Fruit fly (Drosophila melanogaster) whole organism, embryonic: Measurements from ENCODE around the gene Coq7.

Experiments used
- Bteb2 ChIP-seq: fragments of 200-800 bp; sonication (Bioruptor generic); optimal IDR thresholded peaks from 2 replicates; lab custom pipeline; 2016; ENCODE audit warnings: missing biosample characterization, missing genetic modification characterization
- C15 ChIP-seq: fragments of 200-800 bp; sonication (Bioruptor generic); IDR thresholded peaks from 3 replicates; pipeline ENCODE4 v1.3.6; 2022; ENCODE audit warnings: missing biosample characterization, missing genetic modification characterization
- CG10543 ChIP-seq: fragments of 200-800 bp; sonication (Bioruptor generic); optimal IDR thresholded peaks from 3 replicates; lab custom pipeline; 2017; ENCODE audit warnings: missing biosample characterization, mild to moderate bottlenecking, missing genetic modification characterization, moderate library complexity
- CG11093 ChIP-seq: fragments of 200-800 bp; sonication (Bioruptor generic); IDR thresholded peaks from 3 replicates; pipeline ENCODE4 v1.3.6; 2022; ENCODE audit warnings: missing biosample characterization, missing genetic modification characterization
- CG14441 ChIP-seq: fragments of 200-800 bp; sonication (Bioruptor generic); IDR thresholded peaks from 2 replicates; pipeline ENCODE4 v1.3.6; 2022; ENCODE audit warnings: missing biosample characterization, missing genetic modification characterization
- CG14710 ChIP-seq: fragments of 200-800 bp; sonication (Bioruptor generic); optimal IDR thresholded peaks from 3 replicates; lab custom pipeline; 2019; ENCODE audit warnings: missing biosample characterization, mild to moderate bottlenecking, missing genetic modification characterization, moderate library complexity
- CG15514 ChIP-seq: fragments of 200-800 bp; sonication (Bioruptor generic); optimal IDR thresholded peaks from 3 replicates; lab custom pipeline; 2017; ENCODE audit warnings: missing biosample characterization, missing genetic modification characterization, mild to moderate bottlenecking, moderate library complexity, missing genetic modification reagents
- CG16863 ChIP-seq: fragments of 200-800 bp; sonication (Bioruptor generic); optimal IDR thresholded peaks from 3 replicates; lab custom pipeline; 2016; ENCODE audit warnings: missing biosample characterization, missing genetic modification characterization
- CG18619 ChIP-seq: fragments of 200-800 bp; sonication (Bioruptor generic); optimal IDR thresholded peaks from 3 replicates; lab custom pipeline; 2017; ENCODE audit warnings: missing biosample characterization, mild to moderate bottlenecking, missing genetic modification characterization
- CG2116 ChIP-seq: fragments of 200-800 bp; sonication (Bioruptor generic); optimal IDR thresholded peaks from 3 replicates; lab custom pipeline; 2018; ENCODE audit warnings: missing biosample characterization, mild to moderate bottlenecking, missing genetic modification characterization
- CG2129 ChIP-seq: fragments of 200-800 bp; sonication (Bioruptor generic); IDR thresholded peaks from 2 replicates; pipeline ENCODE4 v1.3.6; 2022; ENCODE audit warnings: missing biosample characterization, missing genetic modification characterization; ENCODE audit not compliant: partially characterized antibody
- CG30020 ChIP-seq: fragments of 200-800 bp; optimal IDR thresholded peaks from 2 replicates; lab custom pipeline; 2019; ENCODE audit warnings: missing biosample characterization, mild to moderate bottlenecking, missing genetic modification characterization, moderate library complexity
- CG31224 ChIP-seq: fragments of 200-800 bp; sonication (Bioruptor generic); IDR thresholded peaks from 2 replicates; pipeline ENCODE4 v1.3.6; 2022; ENCODE audit warnings: missing biosample characterization, missing genetic modification characterization
- CG32532 ChIP-seq: fragments of 200-800 bp; sonication (Bioruptor generic); IDR thresholded peaks from 2 replicates; pipeline ENCODE4 v1.3.6; 2022; ENCODE audit warnings: missing biosample characterization, missing genetic modification characterization
- CG32767 ChIP-seq: fragments of 200-800 bp; sonication (Bioruptor generic); IDR thresholded peaks from 2 replicates; pipeline ENCODE4 v1.3.6; 2022; ENCODE audit warnings: missing biosample characterization, missing genetic modification characterization
- CG32772 ChIP-seq: fragments of 200-800 bp; sonication (Bioruptor generic); IDR thresholded peaks from 2 replicates; pipeline ENCODE4 v1.3.6; 2022; ENCODE audit warnings: missing biosample characterization, missing genetic modification characterization
- CG42726 ChIP-seq: fragments of 200-800 bp; sonication (Bioruptor generic); IDR thresholded peaks from 2 replicates; pipeline ENCODE4 v1.3.6; 2022; ENCODE audit warnings: missing biosample characterization, missing genetic modification characterization; ENCODE audit not compliant: partially characterized antibody
- CG6689 ChIP-seq: fragments of 200-800 bp; sonication (Bioruptor generic); IDR thresholded peaks from 2 replicates; pipeline ENCODE4 v1.3.6; 2022; ENCODE audit warnings: missing biosample characterization, missing genetic modification characterization
- CG7357 ChIP-seq: fragments of 200-800 bp; sonication (Bioruptor generic); IDR thresholded peaks from 3 replicates; pipeline ENCODE4 v1.3.6; 2022; ENCODE audit warnings: missing biosample characterization, missing genetic modification characterization
- CG7556 ChIP-seq: fragments of 200-800 bp; sonication (Bioruptor generic); optimal IDR thresholded peaks from 2 replicates; lab custom pipeline; 2017; ENCODE audit warnings: missing biosample characterization, mild to moderate bottlenecking, missing genetic modification characterization
- CG8089 ChIP-seq: fragments of 200-800 bp; sonication (Bioruptor generic); optimal IDR thresholded peaks from 3 replicates; lab custom pipeline; 2016; ENCODE audit warnings: missing biosample characterization, missing genetic modification characterization
- CoRest ChIP-seq: fragments of 200-800 bp; sonication (Bioruptor generic); optimal IDR thresholded peaks from 3 replicates; lab custom pipeline; 2018; ENCODE audit warnings: missing biosample characterization, mild to moderate bottlenecking, missing genetic modification characterization, moderate library complexity
- Dad ChIP-seq: fragments of 200-800 bp; sonication (Bioruptor generic); optimal IDR thresholded peaks from 3 replicates; lab custom pipeline; 2016; ENCODE audit warnings: missing biosample characterization, missing genetic modification characterization
- Dp ChIP-seq: fragments of 200-800 bp; sonication (Bioruptor generic); optimal IDR thresholded peaks from 2 replicates; lab custom pipeline; 2018; ENCODE audit warnings: missing biosample characterization, mild to moderate bottlenecking, missing genetic modification characterization, moderate library complexity
- Eip74EF ChIP-seq, 2 experiments: fragments of 200-800 bp in 1 of 2; fragments of >200 bp in 1 of 2; sonication (Bioruptor generic) in 1 of 2; optimal IDR thresholded peaks; 2 replicates each; lab custom pipeline; 2017 to 2019; ENCODE audit warnings: missing biosample characterization in 2 of 2, missing genetic modification characterization in 2 of 2, mild to moderate bottlenecking in 1 of 2, moderate library complexity in 1 of 2
- Elba2 ChIP-seq: fragments of 200-800 bp; sonication (Bioruptor generic); optimal IDR thresholded peaks from 3 replicates; lab custom pipeline; 2016; ENCODE audit warnings: missing biosample characterization, missing genetic modification characterization
- H2.0 ChIP-seq: fragments of 200-800 bp; sonication (Bioruptor generic); IDR thresholded peaks from 2 replicates; pipeline ENCODE4 v1.3.6; 2022; ENCODE audit warnings: missing biosample characterization, missing genetic modification characterization
- HLH4C ChIP-seq: fragments of 200-800 bp; sonication (Bioruptor generic); IDR thresholded peaks from 3 replicates; pipeline ENCODE4 v1.3.6; 2022; ENCODE audit warnings: missing biosample characterization, missing genetic modification characterization; ENCODE audit not compliant: partially characterized antibody
- Hmr ChIP-seq: fragments of 200-800 bp; sonication (Bioruptor generic); optimal IDR thresholded peaks from 3 replicates; lab custom pipeline; 2017; ENCODE audit warnings: mild to moderate bottlenecking, missing biosample characterization, missing genetic modification reagents, missing genetic modification characterization
- Hr3 ChIP-seq: fragments of 200-800 bp; sonication (Bioruptor generic); optimal IDR thresholded peaks from 3 replicates; lab custom pipeline; 2016; ENCODE audit warnings: missing biosample characterization, missing genetic modification characterization
- Scr ChIP-seq: fragments of 200-800 bp; sonication (Bioruptor generic); IDR thresholded peaks from 2 replicates; pipeline ENCODE4 v1.3.6; 2022; ENCODE audit warnings: missing biosample characterization, missing genetic modification characterization; ENCODE audit not compliant: partially characterized antibody
- Trl ChIP-seq, 3 experiments: fragments of >200 bp in 2 of 3; fragments of 200-800 bp in 1 of 3; sonication (Bioruptor generic) in 1 of 3; optimal IDR thresholded peaks; 2 replicates in 1 of 3; 3 replicates in 2 of 3; lab custom pipeline; 2016 to 2017; ENCODE audit warnings: missing biosample characterization in 1 of 3, missing genetic modification characterization in 1 of 3
- chif ChIP-seq, 2 experiments: fragments of 200-800 bp; sonication (Bioruptor generic); optimal IDR thresholded peaks; 3 replicates each; lab custom pipeline; 2016; ENCODE audit warnings: missing biosample characterization in 2 of 2, missing genetic modification characterization in 2 of 2
- croc ChIP-seq: fragments of 200-800 bp; sonication (Bioruptor generic); conservative IDR thresholded peaks from 3 replicates; pipeline ENCODE4 v1.3.6; 2022; ENCODE audit warnings: missing biosample characterization, missing genetic modification characterization
- danr ChIP-seq: fragments of 200-800 bp; sonication (Bioruptor generic); IDR thresholded peaks from 2 replicates; pipeline ENCODE4 v1.3.6; 2022; ENCODE audit warnings: missing biosample characterization, missing genetic modification characterization
- exex ChIP-seq: fragments of 200-800 bp; sonication (Bioruptor generic); optimal IDR thresholded peaks from 4 replicates; lab custom pipeline; 2018; ENCODE audit warnings: missing biosample characterization, mild to moderate bottlenecking, missing genetic modification characterization, moderate library complexity
- fru ChIP-seq: fragments of >200 bp; optimal IDR thresholded peaks from 2 replicates; lab custom pipeline; 2017
- gt ChIP-seq: fragments of 200-800 bp; sonication (Bioruptor generic); IDR thresholded peaks from 2 replicates; pipeline ENCODE4 v1.3.6; 2022; ENCODE audit warnings: missing biosample characterization, missing genetic modification characterization
- hkb ChIP-seq, 2 experiments: fragments of 200-800 bp in 1 of 2; fragments of >200 bp in 1 of 2; sonication (Bioruptor generic) in 1 of 2; IDR thresholded peaks in 1 of 2; optimal IDR thresholded peaks in 1 of 2; 2 replicates each; pipeline versions ENCODE4 v1.3.6 to Lab custom; 2017 to 2022; ENCODE audit warnings: missing biosample characterization in 1 of 2, missing genetic modification characterization in 1 of 2
- insv ChIP-seq, 2 experiments: fragments of 200-800 bp; sonication (Bioruptor generic); optimal IDR thresholded peaks; 3 replicates each; lab custom pipeline; 2016 to 2018; ENCODE audit warnings: missing biosample characterization in 2 of 2, missing genetic modification characterization in 2 of 2
- jing ChIP-seq: fragments of 200-800 bp; sonication (Bioruptor generic); optimal IDR thresholded peaks from 2 replicates; lab custom pipeline; 2018; ENCODE audit warnings: missing biosample characterization, mild to moderate bottlenecking, missing genetic modification characterization
- knrl ChIP-seq: fragments of 200-800 bp; sonication (Bioruptor generic); IDR thresholded peaks from 3 replicates; pipeline ENCODE4 v1.3.6; 2022; ENCODE audit warnings: missing biosample characterization, missing genetic modification characterization; ENCODE audit not compliant: partially characterized antibody
- nom ChIP-seq: fragments of 200-800 bp; sonication (Bioruptor generic); optimal IDR thresholded peaks from 2 replicates; lab custom pipeline; 2017; ENCODE audit warnings: missing biosample characterization, missing genetic modification characterization, mild to moderate bottlenecking, moderate library complexity, missing genetic modification reagents
- pan ChIP-seq, 4 experiments: fragments of >200 bp in 3 of 4; fragments of 200-800 bp in 1 of 4; sonication (Bioruptor generic) in 1 of 4; optimal IDR thresholded peaks in 3 of 4; IDR thresholded peaks in 1 of 4; 2 replicates each; pipeline versions ENCODE4 v1.3.6 to Lab custom; 2017 to 2022; ENCODE audit warnings: missing biosample characterization in 2 of 4, missing genetic modification characterization in 2 of 4, mixed read lengths in 1 of 4
- sna ChIP-seq: fragments of 200-800 bp; sonication (Bioruptor generic); IDR thresholded peaks from 2 replicates; pipeline ENCODE4 v1.3.6; 2022; ENCODE audit warnings: missing biosample characterization, missing genetic modification characterization; ENCODE audit not compliant: partially characterized antibody
- tap ChIP-seq: fragments of 200-800 bp; optimal IDR thresholded peaks from 3 replicates; lab custom pipeline; 2019; ENCODE audit warnings: missing biosample characterization, mild to moderate bottlenecking, missing genetic modification characterization, moderate library complexity
- wek ChIP-seq: fragments of 200-800 bp; sonication (Bioruptor generic); optimal IDR thresholded peaks from 3 replicates; lab custom pipeline; 2018; ENCODE audit warnings: missing biosample characterization, mild to moderate bottlenecking, missing genetic modification characterization, moderate library complexity
- yki ChIP-seq: fragments of >200 bp; optimal IDR thresholded peaks from 3 replicates; lab custom pipeline; 2018

Coq7 gene

DNA sequence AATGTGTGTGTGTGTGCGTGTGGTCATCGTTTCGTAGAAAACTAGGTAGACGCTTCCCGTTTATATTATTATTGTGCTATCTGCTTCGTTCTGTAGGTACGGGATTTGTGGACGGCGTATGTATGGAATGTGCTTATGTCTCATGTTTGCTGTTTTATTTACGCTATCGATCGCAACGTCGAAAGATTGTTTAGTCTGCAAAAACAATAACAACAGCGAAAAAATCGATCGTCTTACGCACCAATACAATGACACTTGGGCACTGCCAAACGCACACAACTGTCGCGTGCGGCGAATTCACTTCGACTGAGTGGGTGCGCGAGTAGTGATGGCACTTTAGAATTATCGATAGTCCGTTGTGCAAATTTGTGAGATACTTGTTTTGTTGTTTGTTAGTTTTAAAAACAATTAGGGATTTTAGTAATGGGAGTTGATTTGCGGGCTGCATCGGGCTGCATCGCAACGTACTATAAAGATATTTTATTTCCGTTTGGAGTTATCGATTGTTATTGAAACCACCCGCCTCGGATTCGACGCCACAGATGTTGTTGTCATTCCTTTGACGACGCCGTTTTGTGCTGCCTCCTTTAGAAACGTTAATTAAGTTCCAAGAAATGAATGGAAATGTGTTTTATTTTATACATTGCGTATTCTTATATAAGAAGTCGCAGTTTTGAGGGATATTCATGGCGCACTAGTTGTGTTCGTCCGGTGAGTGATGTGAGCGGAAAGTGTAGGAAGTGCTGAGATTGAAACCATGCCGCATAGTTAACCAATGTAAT, 11.7 kb upstream of the Coq7 start (continued):
- TF ChIP-seq CG11093 (GFP tag; lab: Robert Waterston, UW), result no peak
- TF ChIP-seq Hmr (GFP tag; lab: Kevin White, UChicago), result no peak
- TF ChIP-seq wek (GFP tag; lab: Kevin White, UChicago), result no peak
- peak; percentile 83 for TF ChIP-seq Scr (GFP tag; lab: Robert Waterston, UW)
- no peak for TF ChIP-seq C15
- no peak for TF ChIP-seq Hr3 (GFP tag; lab: Kevin White, UChicago)
- peak; percentile 22 for TF ChIP-seq CG15514
- no peak for TF ChIP-seq fru (lab: Kevin White, UChicago)
- TF ChIP-seq croc (GFP tag; lab: Robert Waterston, UW), result no peak
- TF ChIP-seq danr (GFP tag; lab: Robert Waterston, UW), result no peak
- TF ChIP-seq gt (GFP tag; lab: Robert Waterston, UW), result no peak
- TF ChIP-seq pan (optimal IDR thresholded peaks at IDR 0.05; lab: Kevin White, UChicago), result no peak
- TF ChIP-seq pan (GFP tag; optimal IDR thresholded peaks at IDR 0.05 in 1 of 2, IDR thresholded peaks at IDR 0.05 in 1 of 2), result no peak
- no peak for TF ChIP-seq Eip74EF (GFP tag; optimal IDR thresholded peaks at IDR 0.05; lab: Kevin White, UChicago)
- no peak for TF ChIP-seq CG32767 (GFP tag; lab: Robert Waterston, UW)
- TF ChIP-seq knrl (GFP tag; lab: Robert Waterston, UW), result peak; percentile 74
- TF ChIP-seq CG31224 (GFP tag; lab: Robert Waterston, UW), result no peak
- TF ChIP-seq chif (GFP tag; optimal IDR thresholded peaks at IDR 0.05; lab: Kevin White, UChicago), result no peak
- no peak for TF ChIP-seq CG10543 (GFP tag; lab: Kevin White, UChicago)
- TF ChIP-seq CG30020, result no peak
- no peak for TF ChIP-seq CG6689 (GFP tag; lab: Robert Waterston, UW)
- TF ChIP-seq CG16863, result no peak
- no peak for TF ChIP-seq Trl (optimal IDR thresholded peaks at IDR 0.05; lab: Kevin White, UChicago)
- TF ChIP-seq Trl (GFP tag; optimal IDR thresholded peaks at IDR 0.05; lab: Kevin White, UChicago), result peak; percentile 13
- no peak for TF ChIP-seq insv (GFP tag; optimal IDR thresholded peaks at IDR 0.05; lab: Kevin White, UChicago)
- TF ChIP-seq CoRest (tag; lab: Kevin White, UChicago), result no peak
- no peak; the same call in 1 of the 2 replicates for TF ChIP-seq CG42726
- TF ChIP-seq sna, result peak; percentile 79
- no peak for TF ChIP-seq Elba2 (GFP tag; lab: Kevin White, UChicago)
- peak; percentile 27 for TF ChIP-seq Dp (GFP tag; lab: Kevin White, UChicago)
- no peak for TF ChIP-seq CG8089
- peak; percentile 70 for TF ChIP-seq CG2129 (GFP tag; lab: Robert Waterston, UW)
- TF ChIP-seq CG7556 (GFP tag; lab: Kevin White, UChicago), result no peak
- peak; percentile 56 for TF ChIP-seq CG2116 (GFP tag; lab: Kevin White, UChicago)
- no peak for TF ChIP-seq H2.0 (GFP tag; lab: Robert Waterston, UW)
- no peak for TF ChIP-seq Dad (GFP tag; lab: Kevin White, UChicago)
- TF ChIP-seq CG14441 (GFP tag; lab: Robert Waterston, UW), result no peak
- no peak for TF ChIP-seq jing (GFP tag; lab: Kevin White, UChicago)
- TF ChIP-seq CG32532 (GFP tag; lab: Robert Waterston, UW), result 0 out of 2 replicates have a peak, but pooled peaks have one; percentile 10
- TF ChIP-seq hkb (optimal IDR thresholded peaks at IDR 0.05; lab: Kevin White, UChicago), result no peak
- TF ChIP-seq hkb (GFP tag; IDR thresholded peaks at IDR 0.05; lab: Robert Waterston, UW), result no peak; the same call in 1 of the 2 replicates
- TF ChIP-seq CG18619 (GFP tag; lab: Kevin White, UChicago), result no peak
- TF ChIP-seq tap (tag; lab: Kevin White, UChicago), result no peak
- no peak for TF ChIP-seq nom (GFP tag; lab: Kevin White, UChicago)
- TF ChIP-seq CG7357, result no peak
- TF ChIP-seq HLH4C (GFP tag; lab: Robert Waterston, UW), result peak; percentile 73
- no peak for TF ChIP-seq exex
- no peak for TF ChIP-seq yki (lab: Kevin White, UChicago)
- TF ChIP-seq Bteb2, result no peak
- peak; percentile 19 for TF ChIP-seq CG14710 (tag; lab: Kevin White, UChicago)
- no peak for TF ChIP-seq CG32772 (GFP tag; lab: Robert Waterston, UW)
